Worm (Caenorhabditis elegans) whole organism, L4 larva: Measurements from ENCODE around the gene cyk-1.

Experiments used
- D1046.2 ChIP-seq: fragments of 200-800 bp; sonication (Bioruptor generic); IDR thresholded peaks from 2 replicates; pipeline ENCODE4 v1.3.6; 2022; ENCODE audit warnings: missing genetic modification characterization, missing compliant biosample characterization
- F10B5.3 ChIP-seq: sonication (generic microtip); optimal IDR thresholded peaks from 2 replicates; lab custom pipeline; 2016; ENCODE audit warnings: mild to moderate bottlenecking, missing genetic modification characterization, missing compliant biosample characterization
- F26F4.8 ChIP-seq: fragments of 200-800 bp; sonication (Bioruptor generic); conservative IDR thresholded peaks from 2 replicates; pipeline ENCODE4 v1.3.6; 2022; ENCODE audit warnings: missing genetic modification characterization, missing compliant biosample characterization
- F37D6.2 ChIP-seq: sonication (generic microtip); optimal IDR thresholded peaks from 2 replicates; lab custom pipeline; 2016; ENCODE audit warnings: mild to moderate bottlenecking, missing genetic modification characterization, missing compliant biosample characterization
- F49E8.2 ChIP-seq: sonication (generic microtip); optimal IDR thresholded peaks from 2 replicates; lab custom pipeline; 2016; ENCODE audit warnings: missing compliant biosample characterization, mild to moderate bottlenecking, missing genetic modification characterization, borderline replicate concordance
- T20F7.1 ChIP-seq: fragments of 200-800 bp; sonication (Bioruptor generic); optimal IDR thresholded peaks from 2 replicates; lab custom pipeline; 2018; ENCODE audit warnings: mild to moderate bottlenecking, missing genetic modification characterization, missing compliant biosample characterization
- T26A8.4 ChIP-seq: fragments of 200-800 bp; sonication (Bioruptor generic); IDR thresholded peaks from 2 replicates; pipeline ENCODE4 v1.3.6; 2022; ENCODE audit warnings: missing genetic modification characterization, missing compliant biosample characterization
- Y105C5A.15 ChIP-seq: fragments of 200-800 bp; sonication (Bioruptor generic); IDR thresholded peaks from 2 replicates; pipeline ENCODE4 v1.3.6; 2022; ENCODE audit warnings: missing genetic modification characterization, missing compliant biosample characterization
- Y5F2A.4 ChIP-seq: fragments of 200-800 bp; sonication (Bioruptor generic); optimal IDR thresholded peaks from 2 replicates; lab custom pipeline; 2018; ENCODE audit warnings: mild to moderate bottlenecking, missing genetic modification characterization, missing compliant biosample characterization
- ZK337.2 ChIP-seq: fragments of 200-800 bp; sonication (Bioruptor generic); IDR thresholded peaks from 2 replicates; pipeline ENCODE4 v1.3.6; 2022; ENCODE audit warnings: missing genetic modification reagents, missing genetic modification characterization, missing compliant biosample characterization
- ceh-20 ChIP-seq: fragments of 200-800 bp; sonication (Bioruptor generic); IDR thresholded peaks from 2 replicates; pipeline ENCODE4 v1.3.6; 2022; ENCODE audit warnings: missing genetic modification reagents, missing genetic modification characterization, missing compliant biosample characterization
- ceh-28 ChIP-seq: fragments of 150-350 bp; optimal IDR thresholded peaks from 2 replicates; lab custom pipeline; 2014; ENCODE audit warnings: missing biosample characterization, missing genetic modification reagents, missing genetic modification characterization
- ceh-44 ChIP-seq: fragments of 200-800 bp; sonication (Bioruptor generic); IDR thresholded peaks from 2 replicates; pipeline ENCODE4 v1.3.6; 2022; ENCODE audit warnings: missing genetic modification reagents, missing genetic modification characterization, missing compliant biosample characterization
- daf-19 ChIP-seq: fragments of 200-800 bp; sonication (Bioruptor generic); conservative IDR thresholded peaks from 2 replicates; pipeline ENCODE4 v1.3.6; 2022; ENCODE audit warnings: missing genetic modification characterization, missing compliant biosample characterization
- dmd-8 ChIP-seq: fragments of 200-800 bp; sonication (Bioruptor generic); IDR thresholded peaks from 2 replicates; pipeline ENCODE4 v1.3.6; 2022; ENCODE audit warnings: missing genetic modification characterization, missing compliant biosample characterization
- dmd-9 ChIP-seq: fragments of 200-800 bp; sonication (Bioruptor generic); IDR thresholded peaks from 2 replicates; pipeline ENCODE4 v1.3.6; 2022; ENCODE audit warnings: missing genetic modification reagents, missing genetic modification characterization, missing compliant biosample characterization
- dve-1 ChIP-seq: sonication (generic microtip); optimal IDR thresholded peaks from 2 replicates; lab custom pipeline; 2017; ENCODE audit warnings: antibody characterized with exemption, mild to moderate bottlenecking, missing genetic modification characterization, missing compliant biosample characterization; ENCODE audit not compliant: insufficient read depth
- egl-27 ChIP-seq: sonication (generic microtip); optimal IDR thresholded peaks from 3 replicates; lab custom pipeline; 2017; ENCODE audit warnings: missing biosample characterization, missing genetic modification reagents, missing genetic modification characterization
- egl-43 ChIP-seq: fragments of 200-800 bp; sonication (Bioruptor generic); IDR thresholded peaks from 2 replicates; pipeline ENCODE4 v1.3.6; 2022; ENCODE audit warnings: missing genetic modification reagents, missing genetic modification characterization, missing compliant biosample characterization
- fos-1 ChIP-seq: fragments of 150-350 bp; optimal IDR thresholded peaks from 2 replicates; lab custom pipeline; 2014; ENCODE audit warnings: missing biosample characterization, missing genetic modification characterization
- hlh-11 ChIP-seq: fragments of 200-800 bp; sonication (Bioruptor generic); optimal IDR thresholded peaks from 2 replicates; lab custom pipeline; 2018; ENCODE audit warnings: mild to moderate bottlenecking, missing genetic modification characterization, missing compliant biosample characterization
- hmg-1.1 ChIP-seq: fragments of 200-800 bp; sonication (Bioruptor generic); IDR thresholded peaks from 2 replicates; pipeline ENCODE4 v1.3.6; 2022; ENCODE audit warnings: missing genetic modification reagents, missing genetic modification characterization, missing compliant biosample characterization
- lim-7 ChIP-seq: fragments of 200-800 bp; sonication (Bioruptor generic); IDR thresholded peaks from 2 replicates; pipeline ENCODE4 v1.3.6; 2022; ENCODE audit warnings: missing genetic modification characterization, missing compliant biosample characterization
- lin-1 ChIP-seq: fragments of 200-800 bp; sonication (Bioruptor generic); IDR thresholded peaks from 2 replicates; pipeline ENCODE4 v1.3.6; 2022; ENCODE audit warnings: missing genetic modification reagents, missing genetic modification characterization, missing compliant biosample characterization
- lin-13 ChIP-seq: fragments of 150-350 bp; optimal IDR thresholded peaks from 2 replicates; lab custom pipeline; 2014; ENCODE audit warnings: missing biosample characterization, missing genetic modification reagents, missing genetic modification characterization
- lin-38 ChIP-seq: fragments of 200-800 bp; sonication (Bioruptor generic); IDR thresholded peaks from 2 replicates; pipeline ENCODE4 v1.3.6; 2022; ENCODE audit warnings: missing genetic modification reagents, missing genetic modification characterization, missing compliant biosample characterization
- lir-3 ChIP-seq: sonication (generic microtip); optimal IDR thresholded peaks from 2 replicates; lab custom pipeline; 2016; ENCODE audit warnings: mild to moderate bottlenecking, missing genetic modification characterization, missing compliant biosample characterization
- lsy-2 ChIP-seq, 2 experiments: fragments of 150-350 bp in 1 of 2; sonication (generic microtip) in 1 of 2; optimal IDR thresholded peaks; 2 replicates each; lab custom pipeline; 2014 to 2017; ENCODE audit warnings: missing biosample characterization in 2 of 2, missing genetic modification characterization in 2 of 2
- madf-5 ChIP-seq, 2 experiments: fragments of 200-800 bp; sonication (Bioruptor generic); IDR thresholded peaks; 2 replicates each; pipeline ENCODE4 v1.3.6; 2022; ENCODE audit warnings: missing compliant biosample characterization in 2 of 2, missing genetic modification characterization in 2 of 2
- mes-2 ChIP-seq: sonication (generic microtip); optimal IDR thresholded peaks from 2 replicates; lab custom pipeline; 2016; ENCODE audit warnings: missing genotype, mild to moderate bottlenecking, missing genetic modification characterization, missing compliant biosample characterization; ENCODE audit not compliant: poor library complexity, severe bottlenecking
- mxl-2 ChIP-seq: fragments of 200-800 bp; sonication (Bioruptor generic); conservative IDR thresholded peaks from 2 replicates; pipeline ENCODE4 v1.3.6; 2022; ENCODE audit warnings: missing genetic modification reagents, missing genetic modification characterization, missing compliant biosample characterization
- nhr-10 ChIP-seq: fragments of 150-350 bp; optimal IDR thresholded peaks from 2 replicates; lab custom pipeline; 2014; ENCODE audit warnings: missing biosample characterization, missing genetic modification characterization
- nhr-102 ChIP-seq: sonication (generic microtip); optimal IDR thresholded peaks from 2 replicates; lab custom pipeline; 2016; ENCODE audit warnings: mild to moderate bottlenecking, missing genetic modification characterization, moderate library complexity, missing compliant biosample characterization
- nhr-111 ChIP-seq: fragments of 200-800 bp; sonication (Bioruptor generic); optimal IDR thresholded peaks from 2 replicates; lab custom pipeline; 2018; ENCODE audit warnings: mild to moderate bottlenecking, missing genetic modification characterization, missing compliant biosample characterization
- nhr-237 ChIP-seq: sonication (generic microtip); optimal IDR thresholded peaks from 2 replicates; lab custom pipeline; 2017; ENCODE audit warnings: missing biosample characterization, missing genetic modification characterization
- nhr-41 ChIP-seq: fragments of 200-800 bp; sonication (Bioruptor generic); IDR thresholded peaks from 2 replicates; pipeline ENCODE4 v1.3.6; 2022; ENCODE audit warnings: missing genetic modification reagents, missing genetic modification characterization, missing compliant biosample characterization
- nhr-48 ChIP-seq: sonication (generic microtip); optimal IDR thresholded peaks from 2 replicates; lab custom pipeline; 2016; ENCODE audit warnings: mild to moderate bottlenecking, missing genetic modification characterization, missing compliant biosample characterization
- nhr-76 ChIP-seq: fragments of 150-350 bp; optimal IDR thresholded peaks from 2 replicates; lab custom pipeline; 2014; ENCODE audit warnings: missing biosample characterization, missing genetic modification characterization
- pha-4 ChIP-seq, 2 experiments: fragments of 150-350 bp in 1 of 2; fragments of 200-800 bp in 1 of 2; sonication (Bioruptor generic) in 1 of 2; IDR thresholded peaks in 1 of 2; optimal IDR thresholded peaks in 1 of 2; 2 replicates each; pipeline versions ENCODE4 v1.3.6 to Lab custom; 2014 to 2022; ENCODE audit warnings: missing genetic modification characterization in 2 of 2, missing genetic modification reagents in 2 of 2, missing biosample characterization in 1 of 2, missing compliant biosample characterization in 1 of 2
- pqm-1 ChIP-seq: sonication (generic microtip); optimal IDR thresholded peaks from 2 replicates; lab custom pipeline; 2017; ENCODE audit warnings: missing biosample characterization, missing genetic modification characterization
- rbr-2 ChIP-seq: sonication (generic microtip); optimal IDR thresholded peaks from 2 replicates; lab custom pipeline; 2016; ENCODE audit warnings: missing genotype, missing genetic modification characterization, missing compliant biosample characterization
- saeg-2 ChIP-seq: fragments of 200-800 bp; sonication (Bioruptor generic); IDR thresholded peaks from 2 replicates; pipeline ENCODE4 v1.3.6; 2022; ENCODE audit warnings: missing genetic modification reagents, missing genetic modification characterization, missing compliant biosample characterization
- snpc-1.2 ChIP-seq: fragments of 200-800 bp; sonication (Bioruptor generic); IDR thresholded peaks from 2 replicates; pipeline ENCODE4 v1.3.6; 2022; ENCODE audit warnings: missing genetic modification reagents, missing genetic modification characterization, missing compliant biosample characterization
- spr-1 ChIP-seq: sonication (generic microtip); optimal IDR thresholded peaks from 2 replicates; lab custom pipeline; 2016; ENCODE audit warnings: mild to moderate bottlenecking, missing genetic modification characterization, missing compliant biosample characterization
- spr-3 ChIP-seq: fragments of 200-800 bp; sonication (Bioruptor generic); optimal IDR thresholded peaks from 2 replicates; lab custom pipeline; 2018; ENCODE audit warnings: mild to moderate bottlenecking, missing genetic modification characterization, missing compliant biosample characterization
- tra-1 ChIP-seq: fragments of 200-800 bp; sonication (Bioruptor generic); IDR thresholded peaks from 2 replicates; pipeline ENCODE4 v1.3.6; 2022; ENCODE audit warnings: missing genetic modification reagents, missing genetic modification characterization, missing compliant biosample characterization
- unc-130 ChIP-seq: sonication (generic microtip); optimal IDR thresholded peaks from 2 replicates; lab custom pipeline; 2016; ENCODE audit warnings: missing genetic modification reagents, missing genetic modification characterization, missing compliant biosample characterization
- unc-39 ChIP-seq: sonication (generic microtip); optimal IDR thresholded peaks from 2 replicates; lab custom pipeline; 2017; ENCODE audit warnings: missing biosample characterization, missing genetic modification characterization
- vab-7 ChIP-seq: fragments of 200-800 bp; sonication (Bioruptor generic); IDR thresholded peaks from 2 replicates; pipeline ENCODE4 v1.3.6; 2022; ENCODE audit warnings: missing genetic modification reagents, missing genetic modification characterization, missing compliant biosample characterization
- zag-1 ChIP-seq: fragments of 150-350 bp; optimal IDR thresholded peaks from 2 replicates; lab custom pipeline; 2014; ENCODE audit warnings: missing biosample characterization, missing genetic modification characterization
- zip-2 ChIP-seq: fragments of 150-350 bp; optimal IDR thresholded peaks from 2 replicates; lab custom pipeline; 2014; ENCODE audit warnings: missing biosample characterization, missing genetic modification characterization
- ztf-7 ChIP-seq: fragments of 150-350 bp; optimal IDR thresholded peaks from 2 replicates; lab custom pipeline; 2014; ENCODE audit warnings: missing biosample characterization, missing genetic modification characterization

The cyk-1 gene

DNA sequence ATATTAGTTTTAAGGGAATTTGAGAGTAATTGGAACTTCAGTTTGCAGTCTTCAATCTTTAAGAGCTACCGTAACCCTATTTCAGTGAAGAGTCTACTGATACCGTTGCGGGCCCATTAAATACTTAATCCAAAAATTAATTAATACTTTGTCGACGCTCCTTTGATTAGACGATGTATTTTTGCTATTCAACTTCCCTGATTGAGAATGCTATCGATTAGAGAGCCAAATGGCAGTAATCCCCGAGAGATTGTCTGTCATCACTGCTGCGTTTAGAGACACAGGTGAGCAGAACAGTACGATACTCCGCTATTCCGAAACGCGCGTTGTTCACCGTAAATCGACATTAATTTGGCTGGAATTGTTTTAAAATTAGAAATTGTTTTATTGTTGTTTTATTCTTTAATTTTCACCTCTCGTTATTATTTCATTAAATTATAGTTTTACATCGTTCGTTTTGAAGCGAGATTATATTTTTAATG, 7.8 kb downstream of the cyk-1 start, which contains the start of gene rfl-1 (continued):
- TF ChIP-seq hmg-1.1 (GFP tag; lab: Robert Waterston, UW), result peak; percentile 25; the same call in 1 of the 2 replicates
- TF ChIP-seq ztf-7, result no peak
- no peak for TF ChIP-seq ceh-20 (GFP tag; lab: Robert Waterston, UW)
- no peak for TF ChIP-seq snpc-1.2 (GFP tag; lab: Robert Waterston, UW)
- TF ChIP-seq zip-2 (tag; lab: Kevin White, UChicago), result no peak
- TF ChIP-seq nhr-102, result no peak
- TF ChIP-seq nhr-111 (GFP tag; lab: Kevin White, UChicago), result no peak
- TF ChIP-seq nhr-41 (GFP tag; lab: Robert Waterston, UW), result no peak
- peak; percentile 2 for TF ChIP-seq hlh-11 (tag; lab: Kevin White, UChicago)
- no peak for TF ChIP-seq nhr-237 (tag; lab: Kevin White, UChicago)
- no peak for TF ChIP-seq lin-13
- TF ChIP-seq saeg-2 (GFP tag; lab: Robert Waterston, UW), result no peak
- no peak for TF ChIP-seq nhr-48 (tag; lab: Kevin White, UChicago)
- TF ChIP-seq F37D6.2 (tag; lab: Kevin White, UChicago), result no peak
- TF ChIP-seq mes-2 (tag; lab: Kevin White, UChicago), result peak; percentile 65
- TF ChIP-seq Y5F2A.4 (GFP tag; lab: Kevin White, UChicago), result no peak
- no peak for TF ChIP-seq lin-1
- no peak for TF ChIP-seq dmd-9 (GFP tag; lab: Robert Waterston, UW)
- no peak for TF ChIP-seq ceh-28 (tag; lab: Kevin White, UChicago)
- no peak for TF ChIP-seq T26A8.4 (GFP tag; lab: Robert Waterston, UW)
- TF ChIP-seq dmd-8, result no peak
- no peak for TF ChIP-seq spr-3
- TF ChIP-seq egl-27 (tag; lab: Kevin White, UChicago), result no peak
- TF ChIP-seq unc-130 (GFP tag; lab: Kevin White, UChicago), result no peak
- TF ChIP-seq lin-38, result no peak
- no peak for TF ChIP-seq pqm-1
- no peak for TF ChIP-seq lim-7 (GFP tag; lab: Robert Waterston, UW)
- TF ChIP-seq ZK337.2 (GFP tag; lab: Robert Waterston, UW), result no peak
- TF ChIP-seq vab-7 (GFP tag; lab: Robert Waterston, UW), result no peak
- no peak for TF ChIP-seq madf-5 (GFP tag; IDR thresholded peaks at IDR 0.05; lab: Robert Waterston, UW)
- TF ChIP-seq unc-39, result no peak
- no peak for TF ChIP-seq ceh-44 (GFP tag; lab: Robert Waterston, UW)
- TF ChIP-seq tra-1 (GFP tag; lab: Robert Waterston, UW), result no peak
- TF ChIP-seq egl-43 (GFP tag; lab: Robert Waterston, UW), result no peak
- TF ChIP-seq F49E8.2 (tag; lab: Kevin White, UChicago), result no peak
- no peak for TF ChIP-seq zag-1 (tag; lab: Kevin White, UChicago)
- peak; percentile 40 for TF ChIP-seq dve-1 (tag; lab: Kevin White, UChicago)
- TF ChIP-seq nhr-10 (tag; lab: Kevin White, UChicago), result no peak
- no peak for TF ChIP-seq F10B5.3
- TF ChIP-seq T20F7.1 (GFP tag; lab: Kevin White, UChicago), result peak; percentile 97
- TF ChIP-seq D1046.2 (GFP tag; lab: Robert Waterston, UW), result no peak
- no peak for TF ChIP-seq F26F4.8 (GFP tag; lab: Robert Waterston, UW)
- no peak for TF ChIP-seq rbr-2 (tag; lab: Kevin White, UChicago)
- no peak for TF ChIP-seq lir-3 (tag; lab: Kevin White, UChicago)
- TF ChIP-seq pha-4 (GFP tag; IDR thresholded peaks at IDR 0.05; lab: Robert Waterston, UW), result no peak
- TF ChIP-seq pha-4 (tag; optimal IDR thresholded peaks at IDR 0.05; lab: Kevin White, UChicago), result no peak
- peak in 1 of 2 experiments; percentile 83 for TF ChIP-seq lsy-2 (tag; optimal IDR thresholded peaks at IDR 0.05; lab: Kevin White, UChicago)
- TF ChIP-seq fos-1 (tag; lab: Kevin White, UChicago), result no peak
- no peak for TF ChIP-seq daf-19 (GFP tag; lab: Robert Waterston, UW)
- TF ChIP-seq spr-1 (tag; lab: Kevin White, UChicago), result no peak
- no peak for TF ChIP-seq Y105C5A.15 (GFP tag; lab: Robert Waterston, UW)
- no peak for TF ChIP-seq mxl-2 (GFP tag; lab: Robert Waterston, UW)
- no peak for TF ChIP-seq nhr-76 (tag; lab: Kevin White, UChicago)
